Worm (Caenorhabditis elegans) whole organism, L2 larva: Measurements from ENCODE around the gene cut-2.

ENCODE experiments used
- C34F6.9 ChIP-seq: fragments of 150-350 bp; optimal IDR thresholded peaks from 2 replicates; lab custom pipeline; 2014; ENCODE audit warnings: missing biosample characterization, missing genetic modification characterization
- F13H6.1 ChIP-seq: sonication (generic microtip); optimal IDR thresholded peaks from 2 replicates; lab custom pipeline; 2016; ENCODE audit warnings: missing genetic modification characterization, missing compliant biosample characterization
- R02D3.7 ChIP-seq: fragments of 150-350 bp; optimal IDR thresholded peaks from 2 replicates; lab custom pipeline; 2014; ENCODE audit warnings: missing biosample characterization, missing genetic modification characterization
- Y55F3AM.14 ChIP-seq: fragments of 200-800 bp; sonication (Bioruptor generic); optimal IDR thresholded peaks from 2 replicates; lab custom pipeline; 2018; ENCODE audit warnings: mild to moderate bottlenecking, missing genetic modification characterization, missing compliant biosample characterization
- ZK546.5 ChIP-seq: sonication (generic microtip); optimal IDR thresholded peaks from 2 replicates; lab custom pipeline; 2017; ENCODE audit warnings: missing biosample characterization, missing genetic modification characterization
- alr-1 ChIP-seq: fragments of 150-350 bp; optimal IDR thresholded peaks from 2 replicates; lab custom pipeline; 2014; ENCODE audit warnings: missing biosample characterization, missing genetic modification characterization
- aly-2 ChIP-seq: fragments of 150-350 bp; optimal IDR thresholded peaks from 2 replicates; lab custom pipeline; 2014; ENCODE audit warnings: missing biosample characterization, missing genetic modification characterization
- ama-1 ChIP-seq: fragments of 150-350 bp; optimal IDR thresholded peaks from 2 replicates; lab custom pipeline; 2018; ENCODE audit warnings: inconsistent platforms
- blmp-1 ChIP-seq: sonication (generic microtip); optimal IDR thresholded peaks from 2 replicates; lab custom pipeline; 2017; ENCODE audit warnings: missing genetic modification characterization, mild to moderate bottlenecking, missing compliant biosample characterization, antibody characterized with exemption, moderate library complexity; ENCODE audit not compliant: insufficient read depth
- ceh-16 ChIP-seq: fragments of 150-350 bp; optimal IDR thresholded peaks from 2 replicates; lab custom pipeline; 2014; ENCODE audit warnings: missing biosample characterization, missing genetic modification characterization
- ceh-82 ChIP-seq: fragments of 150-350 bp; optimal IDR thresholded peaks from 2 replicates; lab custom pipeline; 2014; ENCODE audit warnings: missing biosample characterization, missing genetic modification characterization
- crh-2 ChIP-seq: sonication (generic microtip); optimal IDR thresholded peaks from 2 replicates; lab custom pipeline; 2017; ENCODE audit warnings: missing biosample characterization, missing genetic modification characterization
- dmd-4 ChIP-seq: sonication (generic microtip); optimal IDR thresholded peaks from 2 replicates; lab custom pipeline; 2017; ENCODE audit warnings: missing biosample characterization, missing genetic modification characterization
- elt-1 ChIP-seq: fragments of 150-350 bp; optimal IDR thresholded peaks from 2 replicates; lab custom pipeline; 2014; ENCODE audit warnings: missing biosample characterization, missing genetic modification characterization
- elt-3 ChIP-seq: sonication (generic microtip); optimal IDR thresholded peaks from 2 replicates; lab custom pipeline; 2017; ENCODE audit warnings: missing biosample characterization, missing genetic modification characterization
- fos-1 ChIP-seq: fragments of 150-350 bp; optimal IDR thresholded peaks from 2 replicates; lab custom pipeline; 2014; ENCODE audit warnings: missing biosample characterization, missing genetic modification characterization
- gmeb-1 ChIP-seq: fragments of 150-350 bp; optimal IDR thresholded peaks from 2 replicates; lab custom pipeline; 2014; ENCODE audit warnings: missing biosample characterization, missing genetic modification characterization
- lin-11 ChIP-seq: fragments of 150-350 bp; sonication (generic microtip); optimal IDR thresholded peaks from 2 replicates; lab custom pipeline; 2014; ENCODE audit warnings: missing biosample characterization, missing genetic modification characterization, inconsistent platforms, mixed read lengths
- lin-39 ChIP-seq: fragments of 150-350 bp; optimal IDR thresholded peaks from 2 replicates; lab custom pipeline; 2014; ENCODE audit warnings: missing biosample characterization, missing genetic modification reagents, missing genetic modification characterization
- lsy-2 ChIP-seq, 2 experiments: fragments of 150-350 bp in 1 of 2; sonication (generic microtip) in 1 of 2; optimal IDR thresholded peaks; 2 replicates each; lab custom pipeline; 2014 to 2017; ENCODE audit warnings: missing biosample characterization in 2 of 2, missing genetic modification characterization in 2 of 2
- mab-5 ChIP-seq: fragments of 150-350 bp; optimal IDR thresholded peaks from 2 replicates; lab custom pipeline; 2014; ENCODE audit warnings: missing biosample characterization, missing genetic modification characterization
- mbf-1 ChIP-seq: sonication (generic microtip); optimal IDR thresholded peaks from 2 replicates; lab custom pipeline; 2017; ENCODE audit warnings: missing biosample characterization, missing genetic modification characterization
- mdl-1 ChIP-seq, 2 experiments: fragments of 150-350 bp in 1 of 2; sonication (generic microtip) in 1 of 2; optimal IDR thresholded peaks; 2 replicates each; lab custom pipeline; 2017; ENCODE audit warnings: missing biosample characterization in 2 of 2, missing genetic modification characterization in 2 of 2
- nhr-10 ChIP-seq: sonication (generic microtip); optimal IDR thresholded peaks from 2 replicates; lab custom pipeline; 2017; ENCODE audit warnings: missing biosample characterization, missing genetic modification characterization
- nhr-11 ChIP-seq: fragments of 150-350 bp; optimal IDR thresholded peaks from 2 replicates; lab custom pipeline; 2014; ENCODE audit warnings: missing biosample characterization, missing genetic modification characterization
- nhr-12 ChIP-seq: fragments of 150-350 bp; optimal IDR thresholded peaks from 2 replicates; lab custom pipeline; 2014; ENCODE audit warnings: missing biosample characterization, missing genetic modification characterization
- nhr-129 ChIP-seq: fragments of 150-350 bp; optimal IDR thresholded peaks from 2 replicates; lab custom pipeline; 2014; ENCODE audit warnings: missing biosample characterization, missing genetic modification characterization
- nhr-21 ChIP-seq: fragments of 150-350 bp; optimal IDR thresholded peaks from 2 replicates; lab custom pipeline; 2014; ENCODE audit warnings: missing biosample characterization, missing genetic modification characterization
- nhr-23 ChIP-seq: fragments of 150-350 bp; optimal IDR thresholded peaks from 2 replicates; lab custom pipeline; 2014; ENCODE audit warnings: missing biosample characterization, missing genetic modification reagents, missing genetic modification characterization
- nhr-237 ChIP-seq: fragments of 150-350 bp; optimal IDR thresholded peaks from 2 replicates; lab custom pipeline; 2014; ENCODE audit warnings: missing biosample characterization, missing genetic modification characterization
- nhr-25 ChIP-seq: fragments of 150-350 bp; sonication (generic microtip); optimal IDR thresholded peaks from 3 replicates; lab custom pipeline; 2014; ENCODE audit warnings: missing biosample characterization, missing genetic modification characterization
- nhr-6 ChIP-seq: fragments of 150-350 bp; optimal IDR thresholded peaks from 2 replicates; lab custom pipeline; 2014; ENCODE audit warnings: missing biosample characterization, missing genetic modification characterization
- peb-1 ChIP-seq: fragments of 150-350 bp; optimal IDR thresholded peaks from 2 replicates; lab custom pipeline; 2014; ENCODE audit warnings: missing biosample characterization, missing genetic modification characterization
- sem-4 ChIP-seq: fragments of 150-350 bp; optimal IDR thresholded peaks from 2 replicates; lab custom pipeline; 2014; ENCODE audit warnings: missing biosample characterization, missing genetic modification reagents, missing genetic modification characterization
- skn-1 ChIP-seq: sonication (generic microtip); optimal IDR thresholded peaks from 2 replicates; lab custom pipeline; 2017; ENCODE audit warnings: missing biosample characterization, missing genetic modification characterization
- sma-3 ChIP-seq: sonication (generic microtip); optimal IDR thresholded peaks from 2 replicates; lab custom pipeline; 2016; ENCODE audit warnings: missing genetic modification reagents, missing genetic modification characterization, missing compliant biosample characterization
- sma-9 ChIP-seq, 2 experiments: fragments of 150-350 bp in 1 of 2; sonication (generic microtip) in 1 of 2; optimal IDR thresholded peaks; 2 replicates each; lab custom pipeline; 2014 to 2016; ENCODE audit warnings: missing genetic modification characterization in 2 of 2, mild to moderate bottlenecking in 1 of 2, missing biosample characterization in 1 of 2, missing compliant biosample characterization in 1 of 2, missing genetic modification reagents in 1 of 2, moderate library complexity in 1 of 2
- snpc-4 ChIP-seq: fragments of 150-350 bp; optimal IDR thresholded peaks from 2 replicates; lab custom pipeline; 2014; ENCODE audit warnings: missing biosample characterization, missing genetic modification characterization
- unc-55 ChIP-seq: fragments of 150-350 bp; sonication (generic microtip); optimal IDR thresholded peaks from 3 replicates; lab custom pipeline; 2014; ENCODE audit warnings: missing biosample characterization, missing genetic modification reagents, missing genetic modification characterization
- unc-62 ChIP-seq: fragments of 150-350 bp; optimal IDR thresholded peaks from 2 replicates; lab custom pipeline; 2014; ENCODE audit warnings: missing biosample characterization, missing genetic modification reagents, missing genetic modification characterization
- zag-1 ChIP-seq: fragments of 150-350 bp; optimal IDR thresholded peaks from 2 replicates; lab custom pipeline; 2014; ENCODE audit warnings: missing biosample characterization, missing genetic modification characterization
- ztf-11 ChIP-seq: sonication (generic microtip); optimal IDR thresholded peaks from 2 replicates; lab custom pipeline; 2017; ENCODE audit warnings: missing biosample characterization, missing genetic modification characterization
- ztf-4 ChIP-seq: fragments of 150-350 bp; optimal IDR thresholded peaks from 2 replicates; lab custom pipeline; 2014; ENCODE audit warnings: missing biosample characterization, missing genetic modification characterization

The cut-2 gene

DNA sequence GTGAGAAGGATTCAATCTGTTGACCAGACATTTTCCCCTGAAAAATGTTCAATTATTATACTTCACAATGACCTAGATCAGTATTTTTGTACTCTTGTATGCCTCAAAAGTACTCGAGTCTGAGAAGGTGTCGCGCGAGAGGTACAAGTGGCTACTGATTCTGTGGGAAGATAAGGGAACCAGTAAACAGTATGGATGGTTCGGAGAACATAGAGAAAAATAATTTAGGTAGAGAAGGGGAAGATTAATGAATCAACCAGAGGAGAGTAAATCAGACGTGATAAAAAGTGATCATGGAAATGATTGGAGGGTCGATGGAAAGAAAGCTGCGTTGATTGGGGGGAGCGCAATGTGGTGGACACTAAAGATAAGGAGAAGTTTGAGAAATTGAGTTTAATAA lies 25.3 kb upstream of the cut-2 start (continued):
- TF ChIP-seq lin-39, result no peak
- peak; percentile 38 for TF ChIP-seq fos-1
- TF ChIP-seq peb-1 (tag; lab: Kevin White, UChicago), result no peak
- no peak for TF ChIP-seq ztf-11
- no peak for TF ChIP-seq R02D3.7
- no peak for TF ChIP-seq nhr-11 (tag; lab: Kevin White, UChicago)
- no peak for TF ChIP-seq skn-1 (tag; lab: Kevin White, UChicago)
- TF ChIP-seq unc-62 (GFP tag; lab: Kevin White, UChicago), result no peak
- TF ChIP-seq nhr-21 (tag; lab: Kevin White, UChicago), result peak; percentile 64
- no peak for TF ChIP-seq Y55F3AM.14 (GFP tag; lab: Kevin White, UChicago)
- TF ChIP-seq, all 48 proteins: peak for 9

DNA sequence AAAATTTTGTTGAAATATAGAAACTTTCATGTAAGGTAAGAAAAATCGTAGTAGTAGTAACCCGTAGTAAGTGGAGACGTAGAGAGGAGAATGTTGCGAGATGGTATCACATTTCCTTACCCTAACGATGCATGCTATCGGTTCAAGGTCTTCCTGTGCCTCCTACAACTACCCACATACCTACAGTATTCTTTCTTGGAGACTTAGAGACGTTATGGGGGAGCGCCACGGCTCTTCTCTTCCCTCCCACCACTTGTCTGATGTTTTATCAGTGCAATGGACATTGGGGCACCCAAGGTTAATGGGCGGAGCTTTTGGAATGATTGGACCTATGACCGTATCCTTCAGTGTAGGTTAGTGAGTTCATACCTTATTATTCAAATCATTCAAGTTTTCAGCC lies 23.8 kb upstream of the cut-2 start:
- TF ChIP-seq ceh-16 (tag; lab: Kevin White, UChicago) (peak; percentile 59), nhr-10 (tag; lab: Kevin White, UChicago) (no peak), unc-62 (GFP tag; lab: Kevin White, UChicago) (no peak), nhr-129 (tag; lab: Kevin White, UChicago) (peak; percentile 23), lin-11 (tag; lab: Kevin White, UChicago) (no peak), crh-2 (tag; lab: Kevin White, UChicago) (no peak), dmd-4 (tag; lab: Kevin White, UChicago) (no peak), alr-1 (tag; lab: Kevin White, UChicago) (no peak), lin-39 (no peak), blmp-1 (tag; lab: Kevin White, UChicago) (no peak), fos-1 (peak; percentile 1), ama-1 (no peak), skn-1 (tag; lab: Kevin White, UChicago) (no peak), ztf-11 (no peak), elt-3 (no peak), sma-3 (GFP tag; lab: Kevin White, UChicago) (peak; percentile 7), lsy-2 (tag; optimal IDR thresholded peaks at IDR 0.05; lab: Kevin White, UChicago) (peak in 1 of 2 experiments; percentile 18), ZK546.5 (tag; lab: Kevin White, UChicago) (no peak), unc-55 (GFP tag; lab: Kevin White, UChicago) (no peak), gmeb-1 (peak; percentile 17), sma-9 (GFP tag; optimal IDR thresholded peaks at IDR 0.05; lab: Kevin White, UChicago) (peak; percentile 71), sma-9 (tag; optimal IDR thresholded peaks at IDR 0.05; lab: Kevin White, UChicago) (no peak)
- TF ChIP-seq, all 48 proteins: peak for 7

- TF ChIP-seq Y55F3AM.14 (GFP tag; lab: Kevin White, UChicago) (no peak), mbf-1 (tag; lab: Kevin White, UChicago) (no peak), nhr-11 (tag; lab: Kevin White, UChicago) (no peak), F13H6.1 (peak; percentile 32), elt-3 (no peak), alr-1 (tag; lab: Kevin White, UChicago) (no peak), ztf-4 (tag; lab: Kevin White, UChicago) (no peak), C34F6.9 (peak; percentile 15), dmd-4 (tag; lab: Kevin White, UChicago) (no peak), sma-3 (GFP tag; lab: Kevin White, UChicago) (no peak), R02D3.7 (no peak), crh-2 (tag; lab: Kevin White, UChicago) (no peak), nhr-21 (tag; lab: Kevin White, UChicago) (peak; percentile 28), mab-5 (tag; lab: Kevin White, UChicago) (no peak), snpc-4 (tag; lab: Kevin White, UChicago) (no peak), aly-2 (no peak), ztf-11 (no peak), lin-11 (tag; lab: Kevin White, UChicago) (no peak), blmp-1 (tag; lab: Kevin White, UChicago) (peak; percentile 96), ceh-16 (tag; lab: Kevin White, UChicago) (no peak), ZK546.5 (tag; lab: Kevin White, UChicago) (no peak), nhr-12 (tag; lab: Kevin White, UChicago) (no peak), lsy-2 (tag; optimal IDR thresholded peaks at IDR 0.05; lab: Kevin White, UChicago) (no peak), nhr-129 (tag; lab: Kevin White, UChicago) (no peak), elt-1 (tag; lab: Kevin White, UChicago) (no peak), nhr-237 (tag; lab: Kevin White, UChicago) (no peak), sma-9 (GFP tag; optimal IDR thresholded peaks at IDR 0.05; lab: Kevin White, UChicago) (peak; percentile 78), sma-9 (tag; optimal IDR thresholded peaks at IDR 0.05; lab: Kevin White, UChicago) (no peak), nhr-23 (no peak), nhr-6 (tag; lab: Kevin White, UChicago) (no peak), nhr-10 (tag; lab: Kevin White, UChicago) (no peak), sem-4 (tag; lab: Kevin White, UChicago) (no peak), ama-1 (no peak), nhr-25 (tag; lab: Kevin White, UChicago) (peak; percentile 71), peb-1 (tag; lab: Kevin White, UChicago) (no peak), gmeb-1 (no peak), ceh-82 (tag; lab: Kevin White, UChicago) (no peak), mdl-1 (tag; optimal IDR thresholded peaks at IDR 0.05; lab: Kevin White, UChicago) (no peak), lin-39 (no peak), unc-62 (GFP tag; lab: Kevin White, UChicago) (no peak), skn-1 (tag; lab: Kevin White, UChicago) (no peak), zag-1 (no peak), fos-1 (peak; percentile 8)
Observed at ce11 chrV:13391378-13392258, 23.1 kb upstream of the cut-2 start, which contains the start of gene somi-1. Gene somi-1 (minus strand): TSS chrV:13391395.
